Fruit fly (Drosophila melanogaster) whole organism, embryonic: ENCODE results near the gene pnt.

ENCODE experiments used
- Adf1 ChIP-seq: fragments of 200-800 bp; sonication (Bioruptor generic); IDR thresholded peaks from 2 replicates; pipeline ENCODE4 v1.3.6; 2022; ENCODE audit warnings: missing biosample characterization, missing genetic modification characterization
- B-H2 ChIP-seq: fragments of 200-800 bp; sonication (Bioruptor generic); optimal IDR thresholded peaks from 2 replicates; lab custom pipeline; 2018; ENCODE audit warnings: missing biosample characterization, mild to moderate bottlenecking, missing genetic modification characterization
- CG10654 ChIP-seq: fragments of 200-800 bp; sonication (Bioruptor generic); optimal IDR thresholded peaks from 2 replicates; lab custom pipeline; 2016; ENCODE audit warnings: missing biosample characterization, missing genetic modification characterization
- CG11247 ChIP-seq: fragments of 200-800 bp; sonication (Bioruptor generic); IDR thresholded peaks from 2 replicates; pipeline ENCODE4 v1.3.6; 2022; ENCODE audit warnings: missing biosample characterization, missing genetic modification characterization
- CG11456 ChIP-seq: fragments of 200-800 bp; sonication (Bioruptor generic); IDR thresholded peaks from 3 replicates; pipeline ENCODE4 v1.3.6; 2022; ENCODE audit warnings: missing biosample characterization, missing genetic modification characterization
- CG11695 ChIP-seq: fragments of 200-800 bp; sonication (Bioruptor generic); IDR thresholded peaks from 3 replicates; pipeline ENCODE4 v1.3.6; 2022; ENCODE audit warnings: missing biosample characterization, missing genetic modification characterization
- CG12236 ChIP-seq: fragments of 200-800 bp; sonication (Bioruptor generic); optimal IDR thresholded peaks from 2 replicates; lab custom pipeline; 2016; ENCODE audit warnings: missing biosample characterization, missing genetic modification characterization
- CG15073 ChIP-seq: fragments of 200-800 bp; sonication (Bioruptor generic); optimal IDR thresholded peaks from 2 replicates; lab custom pipeline; 2016; ENCODE audit warnings: missing biosample characterization, missing genetic modification characterization
- CG1647 ChIP-seq: fragments of 200-800 bp; sonication (Bioruptor generic); optimal IDR thresholded peaks from 3 replicates; lab custom pipeline; 2016; ENCODE audit warnings: missing biosample characterization, missing genetic modification characterization
- CG16779 ChIP-seq: fragments of 200-800 bp; sonication (Bioruptor generic); IDR thresholded peaks from 2 replicates; pipeline ENCODE4 v1.3.6; 2022; ENCODE audit warnings: missing biosample characterization, missing genetic modification characterization
- CG16815 ChIP-seq: fragments of 200-800 bp; sonication (Bioruptor generic); optimal IDR thresholded peaks from 3 replicates; lab custom pipeline; 2017; ENCODE audit warnings: missing biosample characterization, mild to moderate bottlenecking, missing genetic modification characterization
- CG17359 ChIP-seq: fragments of 200-800 bp; sonication (Bioruptor generic); optimal IDR thresholded peaks from 3 replicates; lab custom pipeline; 2018; ENCODE audit warnings: missing biosample characterization, mild to moderate bottlenecking, missing genetic modification characterization, moderate library complexity
- CG17829 ChIP-seq: fragments of 200-800 bp; optimal IDR thresholded peaks from 2 replicates; lab custom pipeline; 2019; ENCODE audit warnings: missing biosample characterization, mild to moderate bottlenecking, missing genetic modification characterization, moderate library complexity
- CG17912 ChIP-seq: fragments of 200-800 bp; sonication (Bioruptor generic); optimal IDR thresholded peaks from 2 replicates; lab custom pipeline; 2018; ENCODE audit warnings: missing biosample characterization, mild to moderate bottlenecking, missing genetic modification characterization
- CG18262 ChIP-seq: fragments of 200-800 bp; optimal IDR thresholded peaks from 3 replicates; lab custom pipeline; 2019; ENCODE audit warnings: missing biosample characterization, mild to moderate bottlenecking, missing genetic modification characterization, moderate library complexity
- CG4617 ChIP-seq: fragments of 200-800 bp; sonication (Bioruptor generic); optimal IDR thresholded peaks from 3 replicates; lab custom pipeline; 2016; ENCODE audit warnings: missing biosample characterization, missing genetic modification characterization, borderline replicate concordance
- CG4707 ChIP-seq: fragments of 200-800 bp; sonication (Bioruptor generic); optimal IDR thresholded peaks from 2 replicates; lab custom pipeline; 2018; ENCODE audit warnings: missing biosample characterization, mild to moderate bottlenecking, missing genetic modification characterization, moderate library complexity
- CG7745 ChIP-seq: fragments of 200-800 bp; sonication (Bioruptor generic); optimal IDR thresholded peaks from 2 replicates; lab custom pipeline; 2018; ENCODE audit warnings: missing biosample characterization, mild to moderate bottlenecking, missing genetic modification characterization, moderate library complexity
- CG8281 ChIP-seq: fragments of 200-800 bp; sonication (Bioruptor generic); optimal IDR thresholded peaks from 2 replicates; lab custom pipeline; 2018; ENCODE audit warnings: missing biosample characterization, mild to moderate bottlenecking, missing genetic modification characterization, moderate library complexity
- CG8359 ChIP-seq: fragments of 200-800 bp; sonication (Bioruptor generic); optimal IDR thresholded peaks from 2 replicates; lab custom pipeline; 2017; ENCODE audit warnings: missing biosample characterization, mild to moderate bottlenecking, missing genetic modification characterization, borderline replicate concordance
- CG8478 ChIP-seq: fragments of >200 bp; optimal IDR thresholded peaks from 2 replicates; lab custom pipeline; 2018
- CG8944 ChIP-seq: fragments of 200-800 bp; sonication (Bioruptor generic); optimal IDR thresholded peaks from 3 replicates; lab custom pipeline; 2016; ENCODE audit warnings: missing biosample characterization, missing genetic modification characterization
- CG9932 ChIP-seq: fragments of 200-800 bp; sonication (Bioruptor generic); IDR thresholded peaks from 2 replicates; pipeline ENCODE4 v1.3.6; 2022; ENCODE audit warnings: missing biosample characterization, missing genetic modification characterization
- CHES-1-like ChIP-seq: fragments of 200-800 bp; sonication (Bioruptor generic); optimal IDR thresholded peaks from 2 replicates; lab custom pipeline; 2016; ENCODE audit warnings: missing biosample characterization, missing genetic modification characterization
- Deaf1 ChIP-seq: fragments of 200-800 bp; optimal IDR thresholded peaks from 3 replicates; lab custom pipeline; 2019; ENCODE audit warnings: missing biosample characterization, mild to moderate bottlenecking, missing genetic modification characterization, moderate library complexity
- H2.0 ChIP-seq: fragments of 200-800 bp; sonication (Bioruptor generic); IDR thresholded peaks from 2 replicates; pipeline ENCODE4 v1.3.6; 2022; ENCODE audit warnings: missing biosample characterization, missing genetic modification characterization
- Hey ChIP-seq: fragments of 200-800 bp; sonication (Bioruptor generic); optimal IDR thresholded peaks from 3 replicates; lab custom pipeline; 2018; ENCODE audit warnings: missing biosample characterization, mild to moderate bottlenecking, missing genetic modification characterization
- Hmx ChIP-seq: fragments of 200-800 bp; sonication (Bioruptor generic); optimal IDR thresholded peaks from 2 replicates; lab custom pipeline; 2016; ENCODE audit warnings: missing biosample characterization, missing genetic modification characterization
- Hr3 ChIP-seq: fragments of 200-800 bp; sonication (Bioruptor generic); optimal IDR thresholded peaks from 3 replicates; lab custom pipeline; 2016; ENCODE audit warnings: missing biosample characterization, missing genetic modification characterization
- Kr ChIP-seq: fragments of 200-800 bp; sonication (Bioruptor generic); optimal IDR thresholded peaks from 2 replicates; lab custom pipeline; 2017; ENCODE audit warnings: missing biosample characterization, mild to moderate bottlenecking, missing genetic modification characterization
- Myb ChIP-seq: fragments of 200-800 bp; sonication (Bioruptor generic); optimal IDR thresholded peaks from 2 replicates; lab custom pipeline; 2016; ENCODE audit warnings: missing biosample characterization, missing genetic modification characterization
- Neu2 ChIP-seq: fragments of 200-800 bp; sonication (Bioruptor generic); optimal IDR thresholded peaks from 3 replicates; lab custom pipeline; 2016; ENCODE audit warnings: missing biosample characterization, missing genetic modification characterization, borderline replicate concordance
- Oaz ChIP-seq: fragments of 200-800 bp; sonication (Bioruptor generic); IDR thresholded peaks from 2 replicates; pipeline ENCODE4 v1.3.6; 2022; ENCODE audit warnings: missing biosample characterization, missing genetic modification characterization
- PHDP ChIP-seq: fragments of 200-800 bp; sonication (Bioruptor generic); optimal IDR thresholded peaks from 3 replicates; lab custom pipeline; 2018; ENCODE audit warnings: missing biosample characterization, mild to moderate bottlenecking, missing genetic modification characterization, moderate library complexity
- Sox102F ChIP-seq: fragments of 200-800 bp; sonication (Bioruptor generic); optimal IDR thresholded peaks from 2 replicates; lab custom pipeline; 2018; ENCODE audit warnings: missing biosample characterization, mild to moderate bottlenecking, missing genetic modification characterization, moderate library complexity
- Xrp1 ChIP-seq: fragments of 200-800 bp; sonication (Bioruptor generic); IDR thresholded peaks from 2 replicates; pipeline ENCODE4 v1.3.6; 2022; ENCODE audit warnings: missing biosample characterization, missing genetic modification characterization
- ab ChIP-seq: fragments of 200-800 bp; sonication (Bioruptor generic); optimal IDR thresholded peaks from 2 replicates; lab custom pipeline; 2016; ENCODE audit warnings: missing biosample characterization, missing genetic modification characterization
- cg ChIP-seq: fragments of 200-800 bp; sonication (Bioruptor generic); optimal IDR thresholded peaks from 3 replicates; lab custom pipeline; 2019; ENCODE audit warnings: missing biosample characterization, mild to moderate bottlenecking, missing genetic modification characterization, moderate library complexity
- chm ChIP-seq: fragments of 200-800 bp; sonication (Bioruptor generic); IDR thresholded peaks from 2 replicates; pipeline ENCODE4 v1.3.6; 2022; ENCODE audit warnings: missing biosample characterization, missing genetic modification characterization
- chn ChIP-seq: fragments of 200-800 bp; sonication (Bioruptor generic); optimal IDR thresholded peaks from 2 replicates; lab custom pipeline; 2016; ENCODE audit warnings: missing biosample characterization, missing genetic modification characterization
- crol ChIP-seq: fragments of 200-800 bp; sonication (Bioruptor generic); IDR thresholded peaks from 2 replicates; pipeline ENCODE4 v1.3.6; 2022; ENCODE audit warnings: missing biosample characterization, missing genetic modification characterization
- cwo ChIP-seq: fragments of 200-800 bp; sonication (Bioruptor generic); optimal IDR thresholded peaks from 3 replicates; lab custom pipeline; 2017; ENCODE audit warnings: missing biosample characterization, missing genetic modification characterization, mild to moderate bottlenecking, moderate library complexity, missing genetic modification reagents
- inv ChIP-seq: fragments of 200-800 bp; sonication (Bioruptor generic); IDR thresholded peaks from 2 replicates; pipeline ENCODE4 v1.3.6; 2022; ENCODE audit warnings: missing biosample characterization, missing genetic modification characterization; ENCODE audit not compliant: partially characterized antibody
- nmo ChIP-seq: fragments of 200-800 bp; sonication (Bioruptor generic); optimal IDR thresholded peaks from 2 replicates; lab custom pipeline; 2018; ENCODE audit warnings: missing biosample characterization, mild to moderate bottlenecking, missing genetic modification characterization, moderate library complexity
- nom ChIP-seq: fragments of 200-800 bp; sonication (Bioruptor generic); optimal IDR thresholded peaks from 2 replicates; lab custom pipeline; 2017; ENCODE audit warnings: missing biosample characterization, missing genetic modification characterization, mild to moderate bottlenecking, moderate library complexity, missing genetic modification reagents
- org-1 ChIP-seq: fragments of 200-800 bp; sonication (Bioruptor generic); optimal IDR thresholded peaks from 2 replicates; lab custom pipeline; 2017; ENCODE audit warnings: missing biosample characterization, missing genetic modification characterization
- prd ChIP-seq, 3 experiments: fragments of >200 bp in 2 of 3; fragments of 200-800 bp in 1 of 3; sonication (Bioruptor generic) in 1 of 3; optimal IDR thresholded peaks in 2 of 3; IDR thresholded peaks in 1 of 3; 2 replicates in 2 of 3; 3 replicates in 1 of 3; pipeline versions ENCODE4 v1.3.6 to Lab custom; 2017 to 2022; ENCODE audit warnings: missing biosample characterization in 1 of 3, missing genetic modification characterization in 1 of 3
- ranshi ChIP-seq: fragments of 200-800 bp; sonication (Bioruptor generic); IDR thresholded peaks from 2 replicates; pipeline ENCODE4 v1.3.6; 2022; ENCODE audit warnings: missing biosample characterization, missing genetic modification characterization
- sqz ChIP-seq: fragments of 200-800 bp; sonication (Bioruptor generic); optimal IDR thresholded peaks from 3 replicates; lab custom pipeline; 2018; ENCODE audit warnings: missing biosample characterization, mild to moderate bottlenecking, missing genetic modification characterization
- tgo ChIP-seq: fragments of 200-800 bp; sonication (Bioruptor generic); IDR thresholded peaks from 3 replicates; pipeline ENCODE4 v1.3.6; 2022; ENCODE audit warnings: missing biosample characterization, missing genetic modification characterization
- vfl ChIP-seq: fragments of 200-800 bp; sonication (Bioruptor generic); optimal IDR thresholded peaks from 2 replicates; lab custom pipeline; 2016; ENCODE audit warnings: missing biosample characterization, missing genetic modification characterization

Gene pnt

DNA sequence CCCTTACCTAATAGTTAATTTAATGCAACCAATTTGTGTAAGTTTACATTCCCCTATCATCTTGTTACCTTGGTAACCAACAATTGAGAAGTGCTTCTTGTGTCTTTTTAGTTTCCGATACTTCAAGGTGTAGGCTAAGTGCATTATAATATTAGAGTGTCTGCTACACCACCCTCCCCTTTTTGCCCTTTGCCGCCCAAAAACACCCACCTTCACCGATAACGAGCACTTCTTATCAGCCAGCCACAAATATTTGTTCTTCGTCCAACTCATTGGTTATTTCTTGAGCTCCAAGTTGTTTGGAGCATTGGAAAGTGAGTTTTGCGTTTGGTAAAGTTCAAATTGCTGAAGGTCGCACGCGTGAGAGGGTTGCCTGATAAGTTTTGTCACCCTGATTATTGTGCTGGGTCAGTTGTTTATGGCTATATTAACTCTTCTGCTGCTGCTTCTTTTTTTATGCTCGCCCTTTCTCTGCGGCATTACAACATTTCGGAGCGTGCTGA is 14.1 kb downstream of the pnt start (continued):
- TF ChIP-seq tgo (GFP tag; lab: Robert Waterston, UW): no peak; the same call in 2 of the 3 replicates
- no peak for TF ChIP-seq B-H2 (GFP tag; lab: Kevin White, UChicago)
- no peak for TF ChIP-seq Hey (tag; lab: Kevin White, UChicago)
- no peak for TF ChIP-seq CG17912 (GFP tag; lab: Kevin White, UChicago)
- TF ChIP-seq chn (GFP tag; lab: Kevin White, UChicago): no peak
- no peak for TF ChIP-seq CHES-1-like (GFP tag; lab: Kevin White, UChicago)
- TF ChIP-seq Adf1: no peak
- TF ChIP-seq CG18262 (tag; lab: Kevin White, UChicago): no peak
- peak; percentile 51 for TF ChIP-seq cwo (GFP tag; lab: Kevin White, UChicago)
- TF ChIP-seq ranshi (GFP tag; lab: Robert Waterston, UW): no peak
- no peak for TF ChIP-seq ab (GFP tag; lab: Kevin White, UChicago)
- no peak for TF ChIP-seq CG1647
- no peak for TF ChIP-seq org-1
- no peak for TF ChIP-seq CG17829
- no peak for TF ChIP-seq CG11695 (GFP tag; lab: Robert Waterston, UW)
- no peak for TF ChIP-seq Deaf1 (tag; lab: Kevin White, UChicago)
- TF ChIP-seq Hmx (GFP tag; lab: Kevin White, UChicago): no peak
- no peak for TF ChIP-seq CG16815
- no peak for TF ChIP-seq Neu2 (GFP tag; lab: Kevin White, UChicago)
- TF ChIP-seq inv (GFP tag; lab: Robert Waterston, UW): no peak
- TF ChIP-seq Hr3 (GFP tag; lab: Kevin White, UChicago): no peak
- TF ChIP-seq crol (GFP tag; lab: Robert Waterston, UW): peak; percentile 69
- TF ChIP-seq CG4707: no peak
- 0 out of 2 replicates have a peak, but pooled peaks have one; percentile 17 for TF ChIP-seq CG9932 (GFP tag; lab: Robert Waterston, UW)
- no peak for TF ChIP-seq vfl (GFP tag; lab: Kevin White, UChicago)
- TF ChIP-seq CG11456: no peak
- TF ChIP-seq CG10654 (GFP tag; lab: Kevin White, UChicago): no peak
- TF ChIP-seq CG16779 (GFP tag; lab: Robert Waterston, UW): 0 out of 2 replicates have a peak, but pooled peaks have one; percentile 39
- TF ChIP-seq CG17359 (tag; lab: Kevin White, UChicago): no peak
- TF ChIP-seq CG15073 (GFP tag; lab: Kevin White, UChicago): no peak
- TF ChIP-seq Sox102F (GFP tag; lab: Kevin White, UChicago): no peak
- no peak for TF ChIP-seq CG8281 (tag; lab: Kevin White, UChicago)
- no peak for TF ChIP-seq nom (GFP tag; lab: Kevin White, UChicago)
- no peak for TF ChIP-seq CG8359 (GFP tag; lab: Kevin White, UChicago)
- TF ChIP-seq CG8478: no peak
- TF ChIP-seq cg (GFP tag; lab: Kevin White, UChicago): no peak
- TF ChIP-seq CG11247 (GFP tag; lab: Robert Waterston, UW): no peak
- TF ChIP-seq CG12236 (GFP tag; lab: Kevin White, UChicago): no peak
- TF ChIP-seq chm: no peak
- no peak for TF ChIP-seq nmo (GFP tag; lab: Kevin White, UChicago)
- no peak for TF ChIP-seq Kr
- TF ChIP-seq Xrp1 (GFP tag; lab: Robert Waterston, UW): no peak
- no peak for TF ChIP-seq PHDP (tag; lab: Kevin White, UChicago)
- TF ChIP-seq Oaz (GFP tag; lab: Robert Waterston, UW): no peak
- TF ChIP-seq CG8944 (GFP tag; lab: Kevin White, UChicago): peak; percentile 2
- TF ChIP-seq CG4617 (GFP tag; lab: Kevin White, UChicago): no peak
- TF ChIP-seq CG7745 (tag; lab: Kevin White, UChicago): no peak
- 0 out of 2 replicates have a peak, but pooled peaks have one; percentile 12 for TF ChIP-seq H2.0 (GFP tag; lab: Robert Waterston, UW)
- TF ChIP-seq Myb (GFP tag; lab: Kevin White, UChicago): no peak
- TF ChIP-seq prd (optimal IDR thresholded peaks at IDR 0.05; lab: Kevin White, UChicago): no peak
- peak; percentile 17; the same call in 1 of the 3 replicates for TF ChIP-seq prd (GFP tag; IDR thresholded peaks at IDR 0.05; lab: Robert Waterston, UW)
- no peak for TF ChIP-seq sqz
